Worm (Caenorhabditis elegans) whole organism, L3 larva: ENCODE measurements around the gene fbxa-79.
"Not testable (repeated sequence)": the region's sequence is repeated elsewhere in the genome, so short reads cannot be mapped to it uniquely, and the experiment has no call there.

Source experiments
- aly-2 ChIP-seq: fragments of 150-350 bp; optimal IDR thresholded peaks from 2 replicates; lab custom pipeline; 2014; ENCODE audit warnings: missing biosample characterization, missing genetic modification characterization
- ceh-9 ChIP-seq: sonication (generic microtip); optimal IDR thresholded peaks from 2 replicates; lab custom pipeline; 2018; ENCODE audit warnings: missing biosample characterization, missing genetic modification characterization
- daf-12 ChIP-seq: fragments of 150-350 bp; optimal IDR thresholded peaks from 2 replicates; lab custom pipeline; 2014; ENCODE audit warnings: missing biosample characterization, missing genetic modification reagents, missing genetic modification characterization
- elt-1 ChIP-seq: fragments of 150-350 bp; optimal IDR thresholded peaks from 2 replicates; lab custom pipeline; 2014; ENCODE audit warnings: missing biosample characterization, missing genetic modification characterization
- elt-2 ChIP-seq: sonication (generic microtip); optimal IDR thresholded peaks from 2 replicates; lab custom pipeline; 2016; ENCODE audit warnings: missing genetic modification reagents, mild to moderate bottlenecking, missing genetic modification characterization, missing compliant biosample characterization
- elt-3 ChIP-seq, 3 experiments: fragments of 150-350 bp in 1 of 3; sonication (generic microtip) in 2 of 3; optimal IDR thresholded peaks; 2 replicates in 2 of 3; 4 replicates in 1 of 3; lab custom pipeline; 2014 to 2017; ENCODE audit warnings: missing biosample characterization in 3 of 3, missing genetic modification characterization in 3 of 3
- eor-1 ChIP-seq, 2 experiments: fragments of 150-350 bp; optimal IDR thresholded peaks; 2 replicates each; lab custom pipeline; 2014 to 2018; ENCODE audit warnings: missing biosample characterization in 2 of 2, missing genetic modification characterization in 2 of 2
- fkh-10 ChIP-seq: sonication (generic microtip); optimal IDR thresholded peaks from 2 replicates; lab custom pipeline; 2017; ENCODE audit warnings: missing biosample characterization, missing genetic modification reagents, missing genetic modification characterization
- jun-1 ChIP-seq: fragments of 150-350 bp; optimal IDR thresholded peaks from 2 replicates; lab custom pipeline; 2014; ENCODE audit warnings: missing biosample characterization, missing genetic modification reagents, missing genetic modification characterization
- lin-39 ChIP-seq: fragments of 150-350 bp; optimal IDR thresholded peaks from 2 replicates; lab custom pipeline; 2018; ENCODE audit warnings: missing biosample characterization, missing genetic modification reagents, missing genetic modification characterization
- mml-1 ChIP-seq: fragments of 150-350 bp; sonication (generic microtip); optimal IDR thresholded peaks from 3 replicates; lab custom pipeline; 2014; ENCODE audit warnings: missing biosample characterization, missing genetic modification characterization
- nhr-67 ChIP-seq: fragments of 150-350 bp; optimal IDR thresholded peaks from 2 replicates; lab custom pipeline; 2014; ENCODE audit warnings: missing biosample characterization, missing genetic modification characterization
- nhr-77 ChIP-seq: fragments of 150-350 bp; optimal IDR thresholded peaks from 2 replicates; lab custom pipeline; 2014; ENCODE audit warnings: missing biosample characterization, missing genetic modification characterization
- pha-4 ChIP-seq: fragments of 150-350 bp; optimal IDR thresholded peaks from 2 replicates; lab custom pipeline; 2014; ENCODE audit warnings: missing biosample characterization, missing genetic modification reagents, missing genetic modification characterization
- pqm-1 ChIP-seq: fragments of 150-350 bp; optimal IDR thresholded peaks from 2 replicates; lab custom pipeline; 2017; ENCODE audit warnings: missing biosample characterization, missing genetic modification characterization, inconsistent platforms
- skn-1 ChIP-seq: fragments of 150-350 bp; optimal IDR thresholded peaks from 2 replicates; lab custom pipeline; 2014; ENCODE audit warnings: missing biosample characterization, missing genetic modification characterization
- tbx-2 ChIP-seq: sonication (generic microtip); optimal IDR thresholded peaks from 2 replicates; lab custom pipeline; 2016; ENCODE audit warnings: mild to moderate bottlenecking, missing genetic modification characterization, missing compliant biosample characterization
- ztf-11 ChIP-seq: fragments of 150-350 bp; optimal IDR thresholded peaks from 2 replicates; lab custom pipeline; 2014; ENCODE audit warnings: missing biosample characterization, missing genetic modification characterization

The fbxa-79 gene

ce11 chrIII:1271378-1271926, 36.6 kb downstream of the fbxa-79 start, which contains the start of gene fbxa-31:
fbxa-31 (minus strand) TSS chrIII:1271428.
- peak; percentile 48 for TF ChIP-seq pqm-1 (tag; lab: Kevin White, UChicago)
- no peak for TF ChIP-seq elt-1 (tag; lab: Kevin White, UChicago)
- TF ChIP-seq daf-12 (tag; lab: Kevin White, UChicago) = no peak
- TF ChIP-seq aly-2 (tag; lab: Kevin White, UChicago) = no peak
- no peak for TF ChIP-seq eor-1 (tag; optimal IDR thresholded peaks at IDR 0.05; lab: Kevin White, UChicago)
- TF ChIP-seq tbx-2 (tag; lab: Kevin White, UChicago) = no peak
- peak; percentile 59 for TF ChIP-seq elt-2 (tag; lab: Kevin White, UChicago)
- no peak for TF ChIP-seq ztf-11 (tag; lab: Kevin White, UChicago)
- TF ChIP-seq nhr-77 (tag; lab: Kevin White, UChicago) = no peak
- peak; percentile 96 for TF ChIP-seq pha-4 (tag; lab: Kevin White, UChicago)

ce11 chrIII:1269156-1269555, 38.9 kb downstream of the fbxa-79 start, which contains the start of gene fbxa-32:
fbxa-32 (minus strand) TSS chrIII:1269256.
- TF ChIP-seq pha-4 (tag; lab: Kevin White, UChicago) (peak; percentile 14), elt-2 (tag; lab: Kevin White, UChicago) (peak; percentile 57), mml-1 (no peak)

- not testable (repeated sequence) for TF ChIP-seq pqm-1, lin-39, skn-1 (tag; lab: Kevin White, UChicago)
Observed at ce11 chrIII:1266799-1267198, 41.3 kb downstream of the fbxa-79 start, which contains the start of gene fbxa-151. fbxa-151 (minus strand) TSS chrIII:1266899.

- TF ChIP-seq jun-1; lin-39 (tag; lab: Kevin White, UChicago); fkh-10: not testable (repeated sequence)
Observed at ce11 chrIII:1263692-1264091, 44.4 kb downstream of the fbxa-79 start, which contains the start of gene srz-9. srz-9 (plus strand) TSS chrIII:1263992.

- TF ChIP-seq lin-39 (tag; lab: Kevin White, UChicago); daf-12 (tag; lab: Kevin White, UChicago); elt-3 (tag; optimal IDR thresholded peaks at IDR 0.05; lab: Kevin White, UChicago): not testable (repeated sequence)
Observed at ce11 chrIII:1258358-1258757, 49.7 kb downstream of the fbxa-79 start, which contains the start of gene fbxa-78. fbxa-78 (minus strand) TSS chrIII:1258458.

- not testable (repeated sequence) for TF ChIP-seq ceh-9 (tag; lab: Kevin White, UChicago); nhr-67; eor-1 (tag; optimal IDR thresholded peaks at IDR 0.05; lab: Kevin White, UChicago)
Observed at ce11 chrIII:1256519-1256918, 51.6 kb downstream of the fbxa-79 start, which contains the start of gene fbxa-208. fbxa-208 (plus strand) TSS chrIII:1256819.
